Fruit fly (Drosophila melanogaster): ENCODE results near the gene CG43179.

CG43179 gene

dm6 chr3R:14286320-14287190 lies 30.6 kb downstream of the CG43179 start, which contains the start of gene trx:
TSS of gene trx (minus strand) at chr3R:14286903.
- TF ChIP-seq h (optimal IDR thresholded peaks at IDR 0.05): no peak
- no peak for TF ChIP-seq Sin3A (optimal IDR thresholded peaks at IDR 0.05)
- no peak for TF ChIP-seq Myc (optimal IDR thresholded peaks at IDR 0.05)
- no peak for TF ChIP-seq ttk (optimal IDR thresholded peaks at IDR 0.05)
- TF ChIP-seq psq (optimal IDR thresholded peaks at IDR 0.05): no peak
- no peak for TF ChIP-seq insv (optimal IDR thresholded peaks at IDR 0.05)

- TF ChIP-seq h (optimal IDR thresholded peaks at IDR 0.05): no peak
- TF ChIP-seq insv (optimal IDR thresholded peaks at IDR 0.05): no peak
- TF ChIP-seq Sin3A (optimal IDR thresholded peaks at IDR 0.05): no peak
- TF ChIP-seq psq (optimal IDR thresholded peaks at IDR 0.05): no peak
- no peak for TF ChIP-seq Myc (optimal IDR thresholded peaks at IDR 0.05)
- TF ChIP-seq ttk (optimal IDR thresholded peaks at IDR 0.05): no peak
Observed at dm6 chr3R:14287980-14288379, 32.1 kb downstream of the CG43179 start.

- no peak for TF ChIP-seq insv (optimal IDR thresholded peaks at IDR 0.05)
- TF ChIP-seq Sin3A (optimal IDR thresholded peaks at IDR 0.05): no peak
- no peak for TF ChIP-seq psq (optimal IDR thresholded peaks at IDR 0.05)
- TF ChIP-seq Myc (optimal IDR thresholded peaks at IDR 0.05): no peak
- no peak for TF ChIP-seq ttk (optimal IDR thresholded peaks at IDR 0.05)
- no peak for TF ChIP-seq h (optimal IDR thresholded peaks at IDR 0.05)
Observed at dm6 chr3R:14288669-14289383, 32.9 kb downstream of the CG43179 start, which contains the start of gene red. TSS of gene red (plus strand) at chr3R:14289071.

- TF ChIP-seq Sin3A (optimal IDR thresholded peaks at IDR 0.05): no peak
- TF ChIP-seq psq (optimal IDR thresholded peaks at IDR 0.05): no peak
- TF ChIP-seq ttk (optimal IDR thresholded peaks at IDR 0.05): no peak
- TF ChIP-seq Myc (optimal IDR thresholded peaks at IDR 0.05): no peak
Observed at dm6 chr3R:14289958-14290835, 34.3 kb downstream of the CG43179 start.

- TF ChIP-seq ttk (optimal IDR thresholded peaks at IDR 0.05): no peak
- TF ChIP-seq Myc (optimal IDR thresholded peaks at IDR 0.05): no peak
- TF ChIP-seq Sin3A (optimal IDR thresholded peaks at IDR 0.05): no peak
- no peak for TF ChIP-seq insv (optimal IDR thresholded peaks at IDR 0.05)
- TF ChIP-seq h (optimal IDR thresholded peaks at IDR 0.05): no peak
- TF ChIP-seq psq (optimal IDR thresholded peaks at IDR 0.05): no peak
Observed at dm6 chr3R:14291431-14291830, 35.5 kb downstream of the CG43179 start.

- no peak for TF ChIP-seq h (optimal IDR thresholded peaks at IDR 0.05)
- TF ChIP-seq psq (optimal IDR thresholded peaks at IDR 0.05): no peak
- TF ChIP-seq Myc (optimal IDR thresholded peaks at IDR 0.05): no peak
- TF ChIP-seq Sin3A (optimal IDR thresholded peaks at IDR 0.05): no peak
- no peak for TF ChIP-seq insv (optimal IDR thresholded peaks at IDR 0.05)
- TF ChIP-seq ttk (optimal IDR thresholded peaks at IDR 0.05): no peak
Observed at dm6 chr3R:14292307-14292711, 36.4 kb downstream of the CG43179 start.

- TF ChIP-seq h (optimal IDR thresholded peaks at IDR 0.05): no peak
- no peak for TF ChIP-seq psq (optimal IDR thresholded peaks at IDR 0.05)
- no peak for TF ChIP-seq insv (optimal IDR thresholded peaks at IDR 0.05)
- no peak for TF ChIP-seq Myc (optimal IDR thresholded peaks at IDR 0.05)
- no peak for TF ChIP-seq Sin3A (optimal IDR thresholded peaks at IDR 0.05)
- no peak for TF ChIP-seq ttk (optimal IDR thresholded peaks at IDR 0.05)
Observed at dm6 chr3R:14294397-14295018, 38.6 kb downstream of the CG43179 start.

- TF ChIP-seq psq (optimal IDR thresholded peaks at IDR 0.05) (no peak), h (optimal IDR thresholded peaks at IDR 0.05) (no peak), Sin3A (optimal IDR thresholded peaks at IDR 0.05) (no peak)
Observed at dm6 chr3R:14296126-14296525, 40.2 kb downstream of the CG43179 start.

dm6 chr3R:14296700-14297099 lies 40.8 kb downstream of the CG43179 start:
- TF ChIP-seq psq (optimal IDR thresholded peaks at IDR 0.05): no peak
- no peak for TF ChIP-seq h (optimal IDR thresholded peaks at IDR 0.05)
- no peak for TF ChIP-seq ttk (optimal IDR thresholded peaks at IDR 0.05)
- TF ChIP-seq Myc (optimal IDR thresholded peaks at IDR 0.05): no peak
- no peak for TF ChIP-seq Sin3A (optimal IDR thresholded peaks at IDR 0.05)
- TF ChIP-seq insv (optimal IDR thresholded peaks at IDR 0.05): no peak

dm6 chr3R:14297489-14297888 lies 41.6 kb downstream of the CG43179 start:
- no peak for TF ChIP-seq psq (optimal IDR thresholded peaks at IDR 0.05)

- TF ChIP-seq Sin3A (optimal IDR thresholded peaks at IDR 0.05): no peak
- no peak for TF ChIP-seq insv (optimal IDR thresholded peaks at IDR 0.05)
- TF ChIP-seq ttk (optimal IDR thresholded peaks at IDR 0.05): no peak
- TF ChIP-seq Myc (optimal IDR thresholded peaks at IDR 0.05): no peak
Observed at dm6 chr3R:14298078-14298896, 42.4 kb downstream of the CG43179 start.

Data from Kc167 (cell line).